Worm (Caenorhabditis elegans) whole organism, young adult: ENCODE data around the gene T01D1.7.

Experiments used
- B0019.2 ChIP-seq: fragments of 200-800 bp; sonication (Bioruptor generic); conservative IDR thresholded peaks from 2 replicates; pipeline ENCODE4 v1.3.6; 2022; ENCODE audit warnings: missing genetic modification reagents, missing genetic modification characterization, missing compliant biosample characterization
- B0035.1 ChIP-seq: sonication (generic microtip); optimal IDR thresholded peaks from 2 replicates; lab custom pipeline; 2016; ENCODE audit warnings: missing genetic modification characterization, mild to moderate bottlenecking, missing compliant biosample characterization, missing genotype, missing genetic modification reagents
- B0336.3 ChIP-seq: fragments of 200-800 bp; sonication (Bioruptor generic); IDR thresholded peaks from 2 replicates; pipeline ENCODE4 v1.3.6; 2022; ENCODE audit warnings: missing genetic modification characterization, missing compliant biosample characterization
- C17E4.6 ChIP-seq: fragments of 200-800 bp; sonication (Bioruptor generic); IDR thresholded peaks from 2 replicates; pipeline ENCODE4 v1.3.6; 2022; ENCODE audit warnings: missing genetic modification reagents, missing genetic modification characterization, missing compliant biosample characterization
- F23B12.7 ChIP-seq: sonication (generic microtip); optimal IDR thresholded peaks from 2 replicates; lab custom pipeline; 2017; ENCODE audit warnings: missing genetic modification characterization, mild to moderate bottlenecking, missing compliant biosample characterization, antibody characterized with exemption, moderate library complexity; ENCODE audit not compliant: insufficient read depth
- F39B2.1 ChIP-seq: fragments of 200-800 bp; sonication (Bioruptor generic); IDR thresholded peaks from 2 replicates; pipeline ENCODE4 v1.3.6; 2022; ENCODE audit warnings: missing genetic modification reagents, missing genetic modification characterization, missing compliant biosample characterization
- K12H6.12 ChIP-seq: fragments of 200-800 bp; sonication (Bioruptor generic); optimal IDR thresholded peaks from 2 replicates; lab custom pipeline; 2018; ENCODE audit warnings: mild to moderate bottlenecking, missing genetic modification characterization, missing compliant biosample characterization
- T07F8.4 ChIP-seq: sonication (generic microtip); optimal IDR thresholded peaks from 2 replicates; lab custom pipeline; 2016; ENCODE audit warnings: mild to moderate bottlenecking, missing genetic modification characterization, moderate library complexity, missing compliant biosample characterization
- T26A5.8 ChIP-seq: sonication (generic microtip); optimal IDR thresholded peaks from 2 replicates; lab custom pipeline; 2016; ENCODE audit warnings: missing genetic modification characterization, missing compliant biosample characterization
- Y53G8AR.9 ChIP-seq: fragments of 200-800 bp; sonication (Bioruptor generic); conservative IDR thresholded peaks from 2 replicates; pipeline ENCODE4 v1.3.6; 2022; ENCODE audit warnings: missing genetic modification reagents, missing genetic modification characterization, missing compliant biosample characterization
- Y56A3A.18 ChIP-seq: fragments of 200-800 bp; sonication (Bioruptor generic); IDR thresholded peaks from 2 replicates; pipeline ENCODE4 v1.3.6; 2022; ENCODE audit warnings: missing genetic modification reagents, missing genetic modification characterization, missing compliant biosample characterization
- atf-7 ChIP-seq: sonication (generic microtip); optimal IDR thresholded peaks from 2 replicates; lab custom pipeline; 2017; ENCODE audit warnings: mild to moderate bottlenecking, missing genetic modification characterization, missing compliant biosample characterization
- ceh-100 ChIP-seq: fragments of 200-800 bp; sonication (Bioruptor generic); IDR thresholded peaks from 2 replicates; pipeline ENCODE4 v1.3.6; 2022; ENCODE audit warnings: missing genetic modification reagents, missing genetic modification characterization, missing compliant biosample characterization
- ceh-40 ChIP-seq: fragments of 200-800 bp; sonication (Bioruptor generic); IDR thresholded peaks from 2 replicates; pipeline ENCODE4 v1.3.6; 2022; ENCODE audit warnings: missing genetic modification characterization, missing compliant biosample characterization
- ceh-79 ChIP-seq: sonication (generic microtip); optimal IDR thresholded peaks from 2 replicates; lab custom pipeline; 2017; ENCODE audit warnings: mild to moderate bottlenecking, missing genetic modification characterization, missing compliant biosample characterization
- die-1 ChIP-seq: sonication (generic microtip); optimal IDR thresholded peaks from 2 replicates; lab custom pipeline; 2016; ENCODE audit warnings: missing genotype, mild to moderate bottlenecking, missing genetic modification characterization, missing compliant biosample characterization
- dox-1 ChIP-seq: fragments of 200-800 bp; sonication (Bioruptor generic); IDR thresholded peaks from 2 replicates; pipeline ENCODE4 v1.3.6; 2022; ENCODE audit warnings: missing genetic modification reagents, missing genetic modification characterization, missing compliant biosample characterization
- dpff-1 ChIP-seq: sonication (generic microtip); optimal IDR thresholded peaks from 2 replicates; lab custom pipeline; 2017; ENCODE audit warnings: mild to moderate bottlenecking, missing genetic modification characterization, missing compliant biosample characterization
- efl-1 ChIP-seq: fragments of 150-350 bp; optimal IDR thresholded peaks from 2 replicates; lab custom pipeline; 2014; ENCODE audit warnings: missing biosample characterization, missing genetic modification reagents, missing genetic modification characterization
- egl-44 ChIP-seq: fragments of 200-800 bp; sonication (Bioruptor generic); IDR thresholded peaks from 2 replicates; pipeline ENCODE4 v1.3.6; 2022; ENCODE audit warnings: missing genetic modification reagents, missing genetic modification characterization, missing compliant biosample characterization
- hmg-1.2 ChIP-seq: fragments of 200-800 bp; sonication (Bioruptor generic); IDR thresholded peaks from 2 replicates; pipeline ENCODE4 v1.3.6; 2022; ENCODE audit warnings: missing genetic modification reagents, missing genetic modification characterization, missing compliant biosample characterization
- hmg-20 ChIP-seq: fragments of 200-800 bp; sonication (Bioruptor generic); IDR thresholded peaks from 2 replicates; pipeline ENCODE4 v1.3.6; 2022; ENCODE audit warnings: missing genetic modification reagents, missing genetic modification characterization, missing compliant biosample characterization
- lag-1 ChIP-seq: fragments of 200-800 bp; sonication (Bioruptor generic); IDR thresholded peaks from 2 replicates; pipeline ENCODE4 v1.3.6; 2022; ENCODE audit warnings: missing genetic modification reagents, missing genetic modification characterization, missing compliant biosample characterization
- lin-26 ChIP-seq: fragments of 200-800 bp; sonication (Bioruptor generic); IDR thresholded peaks from 2 replicates; pipeline ENCODE4 v1.3.6; 2022; ENCODE audit warnings: missing genetic modification reagents, missing genetic modification characterization, missing compliant biosample characterization
- madf-10 ChIP-seq: sonication (generic microtip); optimal IDR thresholded peaks from 2 replicates; lab custom pipeline; 2016; ENCODE audit warnings: mild to moderate bottlenecking, missing genetic modification characterization, missing compliant biosample characterization
- madf-8 ChIP-seq: fragments of 200-800 bp; sonication (Bioruptor generic); conservative IDR thresholded peaks from 2 replicates; pipeline ENCODE4 v1.3.6; 2022; ENCODE audit warnings: missing genetic modification reagents, missing genetic modification characterization, missing compliant biosample characterization
- mxl-1 ChIP-seq: sonication (generic microtip); optimal IDR thresholded peaks from 2 replicates; lab custom pipeline; 2016; ENCODE audit warnings: missing genetic modification characterization, missing compliant biosample characterization
- nfya-2 ChIP-seq: fragments of 200-800 bp; sonication (Bioruptor generic); IDR thresholded peaks from 2 replicates; pipeline ENCODE4 v1.3.6; 2022; ENCODE audit warnings: missing genetic modification reagents, missing genetic modification characterization, missing compliant biosample characterization
- nhr-179 ChIP-seq: sonication (generic microtip); optimal IDR thresholded peaks from 2 replicates; lab custom pipeline; 2016; ENCODE audit warnings: mild to moderate bottlenecking, missing genetic modification characterization, missing compliant biosample characterization
- nhr-80 ChIP-seq: sonication (generic microtip); optimal IDR thresholded peaks from 2 replicates; lab custom pipeline; 2016; ENCODE audit warnings: missing genetic modification characterization, missing compliant biosample characterization
- rpc-1 ChIP-seq, 2 experiments: fragments of 150-350 bp in 1 of 2; sonication (generic microtip) in 1 of 2; optimal IDR thresholded peaks; 2 replicates each; lab custom pipeline; 2014 to 2018; ENCODE audit warnings: missing biosample characterization in 1 of 2, missing genetic modification characterization in 1 of 2, missing genetic modification reagents in 1 of 2, missing genotype in 1 of 2
- sdz-38 ChIP-seq: sonication (generic microtip); optimal IDR thresholded peaks from 2 replicates; lab custom pipeline; 2016; ENCODE audit warnings: missing genotype, missing genetic modification characterization, missing compliant biosample characterization
- snpc-1.3 ChIP-seq: sonication (generic microtip); optimal IDR thresholded peaks from 2 replicates; lab custom pipeline; 2017; ENCODE audit warnings: missing genetic modification characterization, mild to moderate bottlenecking, missing compliant biosample characterization, antibody characterized with exemption, moderate library complexity, missing genotype, missing genetic modification reagents; ENCODE audit not compliant: insufficient read depth
- tbp1 ChIP-seq: fragments of 200-800 bp; sonication (Bioruptor generic); optimal IDR thresholded peaks from 2 replicates; lab custom pipeline; 2018; ENCODE audit warnings: mild to moderate bottlenecking, missing genetic modification characterization, missing compliant biosample characterization
- tbx-9 ChIP-seq: sonication (generic microtip); optimal IDR thresholded peaks from 2 replicates; lab custom pipeline; 2016; ENCODE audit warnings: borderline replicate concordance, missing genetic modification characterization, inconsistent platforms, missing compliant biosample characterization
- zfh-2 ChIP-seq: fragments of 200-800 bp; sonication (Bioruptor generic); conservative IDR thresholded peaks from 2 replicates; pipeline ENCODE4 v1.3.6; 2022; ENCODE audit warnings: missing genetic modification reagents, missing genetic modification characterization, missing compliant biosample characterization
- ztf-22 ChIP-seq: fragments of 200-800 bp; sonication (Bioruptor generic); optimal IDR thresholded peaks from 2 replicates; lab custom pipeline; 2018; ENCODE audit warnings: mild to moderate bottlenecking, missing genetic modification characterization, moderate library complexity, missing compliant biosample characterization
- ztf-26 ChIP-seq: sonication (generic microtip); optimal IDR thresholded peaks from 2 replicates; lab custom pipeline; 2017; ENCODE audit warnings: missing genetic modification characterization, missing compliant biosample characterization

T01D1.7 gene

ce11 chrII:152283-152682, 21.3 kb downstream of the T01D1.7 start, which contains the start of gene T25D3.3:
Gene T25D3.3, plus strand, starts transcription at chrII:152583.
- TF ChIP-seq dpff-1 (no peak), K12H6.12 (tag; lab: Kevin White, UChicago) (no peak), madf-8 (GFP tag; lab: Robert Waterston, UW) (no peak), hmg-20 (no peak), B0336.3 (GFP tag; lab: Robert Waterston, UW) (no peak), C17E4.6 (GFP tag; lab: Robert Waterston, UW) (no peak), tbp1 (GFP tag; lab: Kevin White, UChicago) (no peak), efl-1 (no peak), F23B12.7 (tag; lab: Kevin White, UChicago) (no peak), nfya-2 (GFP tag; lab: Robert Waterston, UW) (no peak), Y56A3A.18 (GFP tag; lab: Robert Waterston, UW) (no peak), nhr-179 (no peak)

ce11 chrII:151495-151894, 22.1 kb downstream of the T01D1.7 start:
- TF ChIP-seq ztf-22 (GFP tag; lab: Kevin White, UChicago), result no peak
- no peak for TF ChIP-seq T26A5.8
- no peak for TF ChIP-seq hmg-1.2 (GFP tag; lab: Robert Waterston, UW)
- no peak for TF ChIP-seq B0035.1
- TF ChIP-seq mxl-1 (tag; lab: Kevin White, UChicago), result no peak
- no peak for TF ChIP-seq rpc-1 (optimal IDR thresholded peaks at IDR 0.05; lab: Kevin White, UChicago)
- TF ChIP-seq rpc-1 (tag; optimal IDR thresholded peaks at IDR 0.05; lab: Kevin White, UChicago), result no peak
- TF ChIP-seq F39B2.1 (GFP tag; lab: Robert Waterston, UW), result no peak
- TF ChIP-seq Y53G8AR.9 (GFP tag; lab: Robert Waterston, UW), result no peak
- TF ChIP-seq ceh-40 (GFP tag; lab: Robert Waterston, UW), result no peak
- no peak for TF ChIP-seq ztf-26 (tag; lab: Kevin White, UChicago)
- TF ChIP-seq F23B12.7 (tag; lab: Kevin White, UChicago), result no peak
- TF ChIP-seq die-1 (tag; lab: Kevin White, UChicago), result no peak

ce11 chrII:146933-147332, 26.6 kb downstream of the T01D1.7 start, which contains the start of gene T25D3.4:
Gene T25D3.4, plus strand, starts transcription at chrII:147233.
- TF ChIP-seq ceh-100 (GFP tag; lab: Robert Waterston, UW) (peak; percentile 67), sdz-38 (tag; lab: Kevin White, UChicago) (no peak)

ce11 chrII:135166-135565, 38.4 kb downstream of the T01D1.7 start, which contains the start of gene K10B4.1:
Gene K10B4.1, plus strand, starts transcription at chrII:135466.
- no peak for TF ChIP-seq atf-7 (tag; lab: Kevin White, UChicago)
- no peak for TF ChIP-seq tbx-9
- TF ChIP-seq ceh-100 (GFP tag; lab: Robert Waterston, UW), result no peak
- no peak for TF ChIP-seq madf-10
- no peak for TF ChIP-seq nhr-80 (tag; lab: Kevin White, UChicago)
- no peak for TF ChIP-seq egl-44 (GFP tag; lab: Robert Waterston, UW)

- TF ChIP-seq snpc-1.3 (tag; lab: Kevin White, UChicago) (no peak), lin-26 (GFP tag; lab: Robert Waterston, UW) (no peak), T07F8.4 (tag; lab: Kevin White, UChicago) (no peak), B0019.2 (GFP tag; lab: Robert Waterston, UW) (no peak), Y53G8AR.9 (GFP tag; lab: Robert Waterston, UW) (no peak), zfh-2 (no peak), mxl-1 (tag; lab: Kevin White, UChicago) (no peak), nhr-179 (no peak), dox-1 (no peak), ceh-79 (tag; lab: Kevin White, UChicago) (no peak), lag-1 (GFP tag; lab: Robert Waterston, UW) (no peak)
Observed at ce11 chrII:133548-134275, 39.9 kb downstream of the T01D1.7 start, which contains the start of gene cwn-1. Gene cwn-1, minus strand, starts transcription at chrII:133598.
